Fruit fly (Drosophila melanogaster): Measurements from ENCODE around the gene CG33645.

DNA sequence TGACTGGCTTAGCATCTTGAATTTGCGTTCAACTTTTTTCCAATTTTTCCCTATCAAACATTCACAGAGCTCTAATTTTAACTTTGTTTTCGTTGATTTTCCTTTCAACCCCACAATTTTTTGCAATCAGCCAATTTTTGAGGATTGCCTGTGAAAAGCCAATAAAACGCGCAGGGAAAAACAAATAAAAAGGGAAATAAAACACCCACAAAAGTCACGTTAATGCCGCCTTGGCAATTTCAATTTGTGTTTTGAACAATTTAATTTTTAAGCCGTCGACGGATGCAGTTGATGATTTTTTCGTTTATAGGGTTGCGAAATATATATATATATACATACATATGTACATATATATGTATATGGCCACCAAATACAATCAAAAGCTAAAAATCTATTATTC is 36.3 kb downstream of the CG33645 start:
- TF ChIP-seq CG8301 (tag; optimal IDR thresholded peaks at IDR 0.05) (no peak), Pif1A (GFP tag; optimal IDR thresholded peaks at IDR 0.05) (no peak), CG12605 (GFP tag; IDR thresholded peaks at IDR 0.05) (no peak), CG4496 (GFP tag; IDR thresholded peaks at IDR 0.05) (no peak), CG13204 (GFP tag; optimal IDR thresholded peaks at IDR 0.05) (no peak), rn (GFP tag; IDR thresholded peaks at IDR 0.05) (no peak)

Measured in whole organism, pupa.